Worm (Caenorhabditis elegans) whole organism, L1 larva: ENCODE data around the gene K09E2.1.

Experiments
- alr-1 ChIP-seq: fragments of 200-800 bp; sonication (Bioruptor generic); optimal IDR thresholded peaks from 2 replicates; lab custom pipeline; 2018; ENCODE audit warnings: borderline replicate concordance, mild to moderate bottlenecking, missing genetic modification characterization, missing compliant biosample characterization
- ceh-90 ChIP-seq: sonication (generic microtip); optimal IDR thresholded peaks from 2 replicates; lab custom pipeline; 2016; ENCODE audit warnings: missing genetic modification characterization, missing compliant biosample characterization
- nhr-77 ChIP-seq: fragments of 150-350 bp; optimal IDR thresholded peaks from 2 replicates; lab custom pipeline; 2014; ENCODE audit warnings: missing biosample characterization, missing genetic modification characterization
- pqm-1 ChIP-seq: sonication (generic microtip); optimal IDR thresholded peaks from 3 replicates; lab custom pipeline; 2017; ENCODE audit warnings: missing biosample characterization, missing genetic modification characterization
- sptf-1 ChIP-seq: fragments of 150-350 bp; optimal IDR thresholded peaks from 2 replicates; lab custom pipeline; 2014; ENCODE audit warnings: missing biosample characterization, missing genetic modification characterization
- zag-1 ChIP-seq: fragments of 150-350 bp; optimal IDR thresholded peaks from 2 replicates; lab custom pipeline; 2014; ENCODE audit warnings: missing biosample characterization, missing genetic modification characterization

- TF ChIP-seq pqm-1 (tag; lab: Kevin White, UChicago): no peak
- TF ChIP-seq sptf-1 (tag; lab: Kevin White, UChicago): no peak
- TF ChIP-seq nhr-77 (tag; lab: Kevin White, UChicago): no peak
- TF ChIP-seq zag-1 (tag; lab: Kevin White, UChicago): no peak
- no peak for TF ChIP-seq alr-1 (tag; lab: Kevin White, UChicago)
- no peak for TF ChIP-seq ceh-90 (tag; lab: Kevin White, UChicago)
Observed at ce11 chrX:8656019-8656418, 25.7 kb upstream of the K09E2.1 start.
